Fruit fly (Drosophila melanogaster) whole organism, embryonic: ENCODE data around the gene CG32388.

Source experiments
- Antp ChIP-seq: fragments of 200-800 bp; sonication (Bioruptor generic); optimal IDR thresholded peaks from 3 replicates; lab custom pipeline; 2016; ENCODE audit warnings: missing biosample characterization, missing genetic modification characterization
- Asciz ChIP-seq: fragments of 200-800 bp; sonication (Bioruptor generic); optimal IDR thresholded peaks from 2 replicates; lab custom pipeline; 2017; ENCODE audit warnings: missing biosample characterization, mild to moderate bottlenecking, missing genetic modification characterization, missing genetic modification reagents
- Bteb2 ChIP-seq: fragments of 200-800 bp; sonication (Bioruptor generic); optimal IDR thresholded peaks from 2 replicates; lab custom pipeline; 2016; ENCODE audit warnings: missing biosample characterization, missing genetic modification characterization
- CG10209 ChIP-seq: fragments of 200-800 bp; sonication (Bioruptor generic); optimal IDR thresholded peaks from 3 replicates; lab custom pipeline; 2017; ENCODE audit warnings: missing biosample characterization, mild to moderate bottlenecking, missing genetic modification characterization, missing genetic modification reagents
- CG10654 ChIP-seq: fragments of 200-800 bp; sonication (Bioruptor generic); optimal IDR thresholded peaks from 2 replicates; lab custom pipeline; 2016; ENCODE audit warnings: missing biosample characterization, missing genetic modification characterization
- CG10979 ChIP-seq: fragments of 200-800 bp; sonication (Bioruptor generic); optimal IDR thresholded peaks from 2 replicates; lab custom pipeline; 2018; ENCODE audit warnings: missing biosample characterization, mild to moderate bottlenecking, missing genetic modification characterization, moderate library complexity
- CG11695 ChIP-seq: fragments of 200-800 bp; sonication (Bioruptor generic); IDR thresholded peaks from 3 replicates; pipeline ENCODE4 v1.3.6; 2022; ENCODE audit warnings: missing biosample characterization, missing genetic modification characterization
- CG12942 ChIP-seq: fragments of 200-800 bp; sonication (Bioruptor generic); optimal IDR thresholded peaks from 3 replicates; lab custom pipeline; 2016; ENCODE audit warnings: missing biosample characterization, missing genetic modification characterization
- CG14667 ChIP-seq: fragments of 200-800 bp; sonication (Bioruptor generic); IDR thresholded peaks from 2 replicates; pipeline ENCODE4 v1.3.6; 2022; ENCODE audit warnings: missing biosample characterization, missing genetic modification characterization
- CG15073 ChIP-seq: fragments of 200-800 bp; sonication (Bioruptor generic); optimal IDR thresholded peaks from 2 replicates; lab custom pipeline; 2016; ENCODE audit warnings: missing biosample characterization, missing genetic modification characterization
- CG1529 ChIP-seq: fragments of 200-800 bp; sonication (Bioruptor generic); optimal IDR thresholded peaks from 3 replicates; lab custom pipeline; 2018; ENCODE audit warnings: missing biosample characterization, missing genetic modification characterization
- CG16815 ChIP-seq: fragments of 200-800 bp; sonication (Bioruptor generic); optimal IDR thresholded peaks from 3 replicates; lab custom pipeline; 2017; ENCODE audit warnings: missing biosample characterization, mild to moderate bottlenecking, missing genetic modification characterization
- CG17802 ChIP-seq: fragments of 200-800 bp; sonication (Bioruptor generic); optimal IDR thresholded peaks from 2 replicates; lab custom pipeline; 2018; ENCODE audit warnings: missing biosample characterization, mild to moderate bottlenecking, missing genetic modification characterization, moderate library complexity
- CG2199 ChIP-seq: fragments of 200-800 bp; sonication (Bioruptor generic); IDR thresholded peaks from 3 replicates; pipeline ENCODE4 v1.3.6; 2022; ENCODE audit warnings: missing biosample characterization, missing genetic modification characterization
- CG30020 ChIP-seq: fragments of 200-800 bp; optimal IDR thresholded peaks from 2 replicates; lab custom pipeline; 2019; ENCODE audit warnings: missing biosample characterization, mild to moderate bottlenecking, missing genetic modification characterization, moderate library complexity
- CG31441 ChIP-seq: fragments of 200-800 bp; sonication (Bioruptor generic); IDR thresholded peaks from 2 replicates; pipeline ENCODE4 v1.3.6; 2022; ENCODE audit warnings: missing biosample characterization, missing genetic modification characterization
- CG34376 ChIP-seq: fragments of 200-800 bp; sonication (Bioruptor generic); optimal IDR thresholded peaks from 2 replicates; lab custom pipeline; 2018; ENCODE audit warnings: missing biosample characterization, mild to moderate bottlenecking, missing genetic modification characterization
- CG6813 ChIP-seq: fragments of 200-800 bp; sonication (Bioruptor generic); optimal IDR thresholded peaks from 2 replicates; lab custom pipeline; 2017; ENCODE audit warnings: missing biosample characterization, missing genetic modification characterization, mild to moderate bottlenecking, moderate library complexity, missing genetic modification reagents
- CG7372 ChIP-seq: fragments of 200-800 bp; sonication (Bioruptor generic); IDR thresholded peaks from 2 replicates; pipeline ENCODE4 v1.3.6; 2022; ENCODE audit warnings: missing biosample characterization, missing genetic modification characterization
- CG8281 ChIP-seq: fragments of 200-800 bp; sonication (Bioruptor generic); optimal IDR thresholded peaks from 2 replicates; lab custom pipeline; 2018; ENCODE audit warnings: missing biosample characterization, mild to moderate bottlenecking, missing genetic modification characterization, moderate library complexity
- CoRest ChIP-seq: fragments of 200-800 bp; sonication (Bioruptor generic); optimal IDR thresholded peaks from 3 replicates; lab custom pipeline; 2018; ENCODE audit warnings: missing biosample characterization, mild to moderate bottlenecking, missing genetic modification characterization, moderate library complexity
- D19B ChIP-seq: fragments of 200-800 bp; sonication (Bioruptor generic); optimal IDR thresholded peaks from 2 replicates; lab custom pipeline; 2017; ENCODE audit warnings: missing biosample characterization, mild to moderate bottlenecking, missing genetic modification characterization
- Ets65A ChIP-seq: fragments of 200-800 bp; sonication (Bioruptor generic); peaks from one replicate; lab custom pipeline; 2016; ENCODE audit warnings: missing biosample characterization, missing genetic modification characterization
- Fer2 ChIP-seq: fragments of 200-800 bp; sonication (Bioruptor generic); optimal IDR thresholded peaks from 2 replicates; lab custom pipeline; 2018; ENCODE audit warnings: missing biosample characterization, mild to moderate bottlenecking, missing genetic modification characterization, moderate library complexity
- Gug ChIP-seq: fragments of 200-800 bp; sonication (Bioruptor generic); IDR thresholded peaks from 4 replicates; pipeline ENCODE4 v1.3.6; 2022; ENCODE audit warnings: missing biosample characterization, missing genetic modification characterization
- HLH54F ChIP-seq: fragments of 200-800 bp; sonication (Bioruptor generic); optimal IDR thresholded peaks from 3 replicates; lab custom pipeline; 2016; ENCODE audit warnings: missing biosample characterization, missing genetic modification characterization
- Hmx ChIP-seq: fragments of 200-800 bp; sonication (Bioruptor generic); optimal IDR thresholded peaks from 2 replicates; lab custom pipeline; 2016; ENCODE audit warnings: missing biosample characterization, missing genetic modification characterization
- Lhr ChIP-seq: fragments of 200-800 bp; sonication (Bioruptor generic); optimal IDR thresholded peaks from 3 replicates; lab custom pipeline; 2017; ENCODE audit warnings: mild to moderate bottlenecking, missing biosample characterization, missing genetic modification reagents, missing genetic modification characterization
- PHDP ChIP-seq: fragments of 200-800 bp; sonication (Bioruptor generic); optimal IDR thresholded peaks from 3 replicates; lab custom pipeline; 2018; ENCODE audit warnings: missing biosample characterization, mild to moderate bottlenecking, missing genetic modification characterization, moderate library complexity
- Ptx1 ChIP-seq: fragments of 200-800 bp; sonication (Bioruptor generic); IDR thresholded peaks from 2 replicates; pipeline ENCODE4 v1.3.6; 2022; ENCODE audit warnings: missing biosample characterization, missing genetic modification characterization
- Ssrp ChIP-seq: fragments of 200-800 bp; sonication (Bioruptor generic); optimal IDR thresholded peaks from 2 replicates; lab custom pipeline; 2018; ENCODE audit warnings: missing biosample characterization, mild to moderate bottlenecking, missing genetic modification characterization, moderate library complexity
- Tbp ChIP-seq: fragments of >200 bp; optimal IDR thresholded peaks from 2 replicates; lab custom pipeline; 2018; ENCODE audit warnings: missing biosample characterization, missing genetic modification characterization
- YL-1 ChIP-seq: fragments of 200-800 bp; sonication (Bioruptor generic); optimal IDR thresholded peaks from 3 replicates; lab custom pipeline; 2017; ENCODE audit warnings: missing biosample characterization, mild to moderate bottlenecking, missing genetic modification characterization
- ap ChIP-seq: fragments of 200-800 bp; sonication (Bioruptor generic); IDR thresholded peaks from 2 replicates; pipeline ENCODE4 v1.3.6; 2022; ENCODE audit warnings: missing biosample characterization, missing genetic modification characterization
- ara ChIP-seq: fragments of 200-800 bp; sonication (Bioruptor generic); IDR thresholded peaks from 2 replicates; pipeline ENCODE4 v1.3.6; 2022; ENCODE audit warnings: missing biosample characterization, missing genetic modification characterization
- emc ChIP-seq: fragments of 200-800 bp; sonication (Bioruptor generic); optimal IDR thresholded peaks from 2 replicates; lab custom pipeline; 2016; ENCODE audit warnings: missing biosample characterization, missing genetic modification characterization
- ems ChIP-seq: fragments of 200-800 bp; sonication (Bioruptor generic); optimal IDR thresholded peaks from 3 replicates; lab custom pipeline; 2016; ENCODE audit warnings: missing biosample characterization, missing genetic modification characterization
- eve ChIP-seq, 2 experiments: fragments of >200 bp; optimal IDR thresholded peaks; 2 replicates each; lab custom pipeline; 2017; ENCODE audit warnings: missing biosample characterization in 2 of 2, missing genetic modification characterization in 2 of 2
- ewg ChIP-seq: fragments of 200-800 bp; sonication (Bioruptor generic); optimal IDR thresholded peaks from 3 replicates; lab custom pipeline; 2017; ENCODE audit warnings: mild to moderate bottlenecking, missing biosample characterization, missing genetic modification reagents, missing genetic modification characterization
- fd64A ChIP-seq: fragments of 200-800 bp; sonication (Bioruptor generic); optimal IDR thresholded peaks from 3 replicates; lab custom pipeline; 2018; ENCODE audit warnings: missing biosample characterization, mild to moderate bottlenecking, missing genetic modification characterization
- klu ChIP-seq: fragments of 200-800 bp; sonication (Bioruptor generic); IDR thresholded peaks from 2 replicates; pipeline ENCODE4 v1.3.6; 2022; ENCODE audit warnings: missing biosample characterization, missing genetic modification characterization
- mam ChIP-seq: fragments of 200-800 bp; sonication (Bioruptor generic); optimal IDR thresholded peaks from 3 replicates; lab custom pipeline; 2016; ENCODE audit warnings: missing biosample characterization, missing genetic modification characterization
- org-1 ChIP-seq: fragments of 200-800 bp; sonication (Bioruptor generic); optimal IDR thresholded peaks from 2 replicates; lab custom pipeline; 2017; ENCODE audit warnings: missing biosample characterization, missing genetic modification characterization
- pnt ChIP-seq: fragments of 200-800 bp; sonication (Bioruptor generic); optimal IDR thresholded peaks from 3 replicates; lab custom pipeline; 2016; ENCODE audit warnings: missing biosample characterization, missing genetic modification characterization
- pzg ChIP-seq: fragments of 200-800 bp; sonication (Bioruptor generic); optimal IDR thresholded peaks from 3 replicates; lab custom pipeline; 2018; ENCODE audit warnings: missing biosample characterization, mild to moderate bottlenecking, missing genetic modification characterization, moderate library complexity
- ranshi ChIP-seq: fragments of 200-800 bp; sonication (Bioruptor generic); IDR thresholded peaks from 2 replicates; pipeline ENCODE4 v1.3.6; 2022; ENCODE audit warnings: missing biosample characterization, missing genetic modification characterization
- repo ChIP-seq: fragments of 200-800 bp; sonication (Bioruptor generic); optimal IDR thresholded peaks from 2 replicates; lab custom pipeline; 2016; ENCODE audit warnings: missing biosample characterization, missing genetic modification characterization
- tap ChIP-seq: fragments of 200-800 bp; optimal IDR thresholded peaks from 3 replicates; lab custom pipeline; 2019; ENCODE audit warnings: missing biosample characterization, mild to moderate bottlenecking, missing genetic modification characterization, moderate library complexity
- trem ChIP-seq: fragments of 200-800 bp; optimal IDR thresholded peaks from 3 replicates; lab custom pipeline; 2019; ENCODE audit warnings: missing biosample characterization, mild to moderate bottlenecking, missing genetic modification characterization, moderate library complexity
- vnd ChIP-seq: fragments of 200-800 bp; sonication (Bioruptor generic); IDR thresholded peaks from 3 replicates; pipeline ENCODE4 v1.3.6; 2022; ENCODE audit warnings: missing biosample characterization, missing genetic modification characterization; ENCODE audit not compliant: partially characterized antibody

CG32388 gene

DNA sequence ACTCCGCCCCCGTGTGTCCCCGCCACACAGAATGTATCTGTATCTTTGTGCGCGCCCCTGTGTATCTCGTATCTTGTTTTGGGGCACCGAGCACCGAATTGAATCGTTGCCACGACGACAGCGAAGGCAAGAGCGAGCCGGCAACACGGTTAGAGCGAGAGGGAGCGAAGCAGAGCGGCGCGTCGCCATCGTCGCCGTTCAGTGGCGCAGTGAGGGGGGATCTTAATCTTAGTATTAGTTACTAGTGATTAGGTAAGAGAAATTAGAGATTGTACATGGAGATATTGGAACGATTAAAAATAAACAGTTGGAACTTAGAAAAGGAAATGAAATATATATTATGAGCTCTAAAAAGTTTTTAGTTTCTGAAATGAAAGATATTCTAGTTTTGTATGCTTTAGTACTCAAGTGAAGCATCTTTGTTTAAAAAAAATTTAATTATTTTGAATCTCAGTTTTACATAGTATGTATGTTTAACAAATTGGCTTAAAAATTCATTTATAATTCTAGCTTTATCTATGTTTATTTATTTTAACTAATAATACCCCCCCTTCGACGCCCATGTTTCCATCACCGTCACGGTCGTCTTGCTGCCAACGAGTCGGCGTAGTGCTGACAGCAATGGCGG is 4.7 kb upstream of the CG32388 start (continued):
- TF ChIP-seq pnt (GFP tag; lab: Kevin White, UChicago) = peak; percentile 74
- TF ChIP-seq Asciz (GFP tag; lab: Kevin White, UChicago) = peak; percentile 95
- TF ChIP-seq vnd = no peak
- peak; percentile 94 for TF ChIP-seq Ssrp (tag; lab: Kevin White, UChicago)
- TF ChIP-seq CG17802 = peak; percentile 34
- peak; percentile 70 for TF ChIP-seq ara (GFP tag; lab: Robert Waterston, UW)
- peak; percentile 77 for TF ChIP-seq mam
- TF ChIP-seq D19B = peak; percentile 90
- TF ChIP-seq Ptx1 = peak; percentile 91
- peak; percentile 79 for TF ChIP-seq emc (GFP tag; lab: Kevin White, UChicago)
- TF ChIP-seq CG16815 (GFP tag; lab: Kevin White, UChicago) = peak; percentile 92
- TF ChIP-seq ems (GFP tag; lab: Kevin White, UChicago) = peak; percentile 57
- peak; percentile 68 for TF ChIP-seq Fer2 (tag; lab: Kevin White, UChicago)
- peak; percentile 80 for TF ChIP-seq Hmx
- TF ChIP-seq CG10209 (GFP tag; lab: Kevin White, UChicago) = peak; percentile 94
- TF ChIP-seq ewg (GFP tag; lab: Kevin White, UChicago) = peak; percentile 81
- peak; percentile 86 for TF ChIP-seq PHDP
- TF ChIP-seq Ets65A (GFP tag; lab: Kevin White, UChicago) = peak; percentile 93
- peak; percentile 97 for TF ChIP-seq CG10979 (tag; lab: Kevin White, UChicago)
- peak; percentile 90 for TF ChIP-seq trem (tag; lab: Kevin White, UChicago)
- TF ChIP-seq CG30020 (tag; lab: Kevin White, UChicago) = peak; percentile 75
- peak; percentile 90 for TF ChIP-seq klu (GFP tag; lab: Robert Waterston, UW)
- TF ChIP-seq repo (GFP tag; lab: Kevin White, UChicago) = peak; percentile 1
- peak; percentile 77 for TF ChIP-seq CG12942
- peak in 1 of 2 experiments; percentile 90 for TF ChIP-seq eve (GFP tag; optimal IDR thresholded peaks at IDR 0.05; lab: Kevin White, UChicago)
- TF ChIP-seq org-1 = peak; percentile 88
- peak; percentile 81 for TF ChIP-seq CG8281 (tag; lab: Kevin White, UChicago)
- 0 out of 3 replicates have a peak, but pooled peaks have one; percentile 11 for TF ChIP-seq CG2199 (GFP tag; lab: Robert Waterston, UW)
- peak; percentile 72 for TF ChIP-seq CG1529 (GFP tag; lab: Kevin White, UChicago)
- no peak for TF ChIP-seq pzg (GFP tag; lab: Kevin White, UChicago)
- TF ChIP-seq ap (GFP tag; lab: Robert Waterston, UW) = peak; percentile 42; the same call in 1 of the 2 replicates
- peak; percentile 90 for TF ChIP-seq tap (tag; lab: Kevin White, UChicago)
- TF ChIP-seq Gug (GFP tag; lab: Robert Waterston, UW) = peak; percentile 65
- TF ChIP-seq CG14667 (GFP tag; lab: Robert Waterston, UW) = peak; percentile 88
- peak; percentile 98 for TF ChIP-seq CG31441
- TF ChIP-seq YL-1 (GFP tag; lab: Kevin White, UChicago) = peak; percentile 48
- TF ChIP-seq Bteb2 = peak; percentile 47
- TF ChIP-seq CG10654 (GFP tag; lab: Kevin White, UChicago) = peak; percentile 89
- TF ChIP-seq Antp = peak; percentile 61
- TF ChIP-seq CG11695 (GFP tag; lab: Robert Waterston, UW) = peak; percentile 90
- peak; percentile 80 for TF ChIP-seq CG7372 (GFP tag; lab: Robert Waterston, UW)
- TF ChIP-seq HLH54F (GFP tag; lab: Kevin White, UChicago) = peak; percentile 34
- peak; percentile 36 for TF ChIP-seq fd64A (GFP tag; lab: Kevin White, UChicago)
- TF ChIP-seq Tbp (GFP tag; lab: Kevin White, UChicago) = no peak
- peak; percentile 58 for TF ChIP-seq Lhr (GFP tag; lab: Kevin White, UChicago)
- TF ChIP-seq CG6813 (GFP tag; lab: Kevin White, UChicago) = peak; percentile 88
- peak; percentile 40 for TF ChIP-seq CG15073 (GFP tag; lab: Kevin White, UChicago)
- peak; percentile 97 for TF ChIP-seq CoRest (tag; lab: Kevin White, UChicago)
- peak; percentile 83; the same call in 1 of the 2 replicates for TF ChIP-seq ranshi (GFP tag; lab: Robert Waterston, UW)
- peak; percentile 88 for TF ChIP-seq CG34376
